Worm (Caenorhabditis elegans): ENCODE measurements around the gene tin-9.2.

ce11 chrIV:13096778-13097177, 2.0 kb upstream of the tin-9.2 start:
- TF ChIP-seq ets-7 (tag; optimal IDR thresholded peaks at IDR 0.05) (no peak), tbx-37 (GFP tag; conservative IDR thresholded peaks at IDR 0.05) (no peak), ama-1 (optimal IDR thresholded peaks at IDR 0.05) (no peak)
